Worm (Caenorhabditis elegans) whole organism, young adult: ENCODE data around the gene zig-8.

ENCODE experiments used
- C06A6.2 ChIP-seq: fragments of 200-800 bp; sonication (Bioruptor generic); conservative IDR thresholded peaks from 2 replicates; pipeline ENCODE4 v1.3.6; 2022; ENCODE audit warnings: missing genetic modification characterization, missing compliant biosample characterization
- F39B2.1 ChIP-seq: fragments of 200-800 bp; sonication (Bioruptor generic); IDR thresholded peaks from 2 replicates; pipeline ENCODE4 v1.3.6; 2022; ENCODE audit warnings: missing genetic modification reagents, missing genetic modification characterization, missing compliant biosample characterization
- K11D2.4 ChIP-seq: fragments of 200-800 bp; sonication (Bioruptor generic); IDR thresholded peaks from 2 replicates; pipeline ENCODE4 v1.3.6; 2022; ENCODE audit warnings: missing genetic modification reagents, missing genetic modification characterization, missing compliant biosample characterization
- T07F8.4 ChIP-seq: sonication (generic microtip); optimal IDR thresholded peaks from 2 replicates; lab custom pipeline; 2016; ENCODE audit warnings: mild to moderate bottlenecking, missing genetic modification characterization, moderate library complexity, missing compliant biosample characterization
- Y53F4B.3 ChIP-seq: fragments of 200-800 bp; sonication (Bioruptor generic); IDR thresholded peaks from 2 replicates; pipeline ENCODE4 v1.3.6; 2022; ENCODE audit warnings: missing genetic modification reagents, missing genetic modification characterization, missing compliant biosample characterization
- Y67H2A.10 ChIP-seq: fragments of 200-800 bp; sonication (Bioruptor generic); conservative IDR thresholded peaks from 2 replicates; pipeline ENCODE4 v1.3.6; 2022; ENCODE audit warnings: missing genetic modification reagents, missing genetic modification characterization, missing compliant biosample characterization
- Y79H2A.3 ChIP-seq: fragments of 200-800 bp; sonication (Bioruptor generic); conservative IDR thresholded peaks from 2 replicates; pipeline ENCODE4 v1.3.6; 2022; ENCODE audit warnings: missing genetic modification reagents, missing genetic modification characterization, missing compliant biosample characterization
- Y95B8A.8 ChIP-seq: fragments of 200-800 bp; sonication (Bioruptor generic); IDR thresholded peaks from 2 replicates; pipeline ENCODE4 v1.3.6; 2022; ENCODE audit warnings: missing genetic modification reagents, missing genetic modification characterization, missing compliant biosample characterization
- attf-3 ChIP-seq: fragments of 200-800 bp; sonication (Bioruptor generic); conservative IDR thresholded peaks from 2 replicates; pipeline ENCODE4 v1.3.6; 2022; ENCODE audit warnings: missing genetic modification reagents, missing genetic modification characterization, missing compliant biosample characterization
- bed-2 ChIP-seq: fragments of 200-800 bp; sonication (Bioruptor generic); IDR thresholded peaks from 2 replicates; pipeline ENCODE4 v1.3.6; 2022; ENCODE audit warnings: missing genetic modification reagents, missing genetic modification characterization, missing compliant biosample characterization
- ccch-3 ChIP-seq: fragments of 200-800 bp; sonication (Bioruptor generic); optimal IDR thresholded peaks from 2 replicates; lab custom pipeline; 2018; ENCODE audit warnings: mild to moderate bottlenecking, missing genetic modification characterization, missing compliant biosample characterization
- ceh-40 ChIP-seq: fragments of 200-800 bp; sonication (Bioruptor generic); IDR thresholded peaks from 2 replicates; pipeline ENCODE4 v1.3.6; 2022; ENCODE audit warnings: missing genetic modification characterization, missing compliant biosample characterization
- ceh-79 ChIP-seq: sonication (generic microtip); optimal IDR thresholded peaks from 2 replicates; lab custom pipeline; 2017; ENCODE audit warnings: mild to moderate bottlenecking, missing genetic modification characterization, missing compliant biosample characterization
- chd-7 ChIP-seq: sonication (generic microtip); optimal IDR thresholded peaks from 2 replicates; lab custom pipeline; 2016; ENCODE audit warnings: mild to moderate bottlenecking, missing genetic modification characterization, moderate library complexity, missing compliant biosample characterization
- die-1 ChIP-seq: sonication (generic microtip); optimal IDR thresholded peaks from 2 replicates; lab custom pipeline; 2016; ENCODE audit warnings: missing genotype, mild to moderate bottlenecking, missing genetic modification characterization, missing compliant biosample characterization
- dpff-1 ChIP-seq: sonication (generic microtip); optimal IDR thresholded peaks from 2 replicates; lab custom pipeline; 2017; ENCODE audit warnings: mild to moderate bottlenecking, missing genetic modification characterization, missing compliant biosample characterization
- egl-18 ChIP-seq: fragments of 200-800 bp; sonication (Bioruptor generic); IDR thresholded peaks from 2 replicates; pipeline ENCODE4 v1.3.6; 2022; ENCODE audit warnings: missing genetic modification reagents, missing genetic modification characterization, missing compliant biosample characterization
- egl-44 ChIP-seq: fragments of 200-800 bp; sonication (Bioruptor generic); IDR thresholded peaks from 2 replicates; pipeline ENCODE4 v1.3.6; 2022; ENCODE audit warnings: missing genetic modification reagents, missing genetic modification characterization, missing compliant biosample characterization
- egrh-3 ChIP-seq: fragments of 200-800 bp; sonication (Bioruptor generic); IDR thresholded peaks from 2 replicates; pipeline ENCODE4 v1.3.6; 2022; ENCODE audit warnings: missing genetic modification reagents, missing genetic modification characterization, missing compliant biosample characterization
- ekl-4 ChIP-seq: fragments of 200-800 bp; sonication (Bioruptor generic); IDR thresholded peaks from 2 replicates; pipeline ENCODE4 v1.3.6; 2022; ENCODE audit warnings: missing genetic modification reagents, missing genetic modification characterization, missing compliant biosample characterization
- ets-4 ChIP-seq: fragments of 200-800 bp; sonication (Bioruptor generic); optimal IDR thresholded peaks from 2 replicates; lab custom pipeline; 2018; ENCODE audit warnings: mild to moderate bottlenecking, missing genetic modification characterization, missing compliant biosample characterization
- gei-17 ChIP-seq: fragments of 200-800 bp; sonication (Bioruptor generic); optimal IDR thresholded peaks from 2 replicates; lab custom pipeline; 2018; ENCODE audit warnings: mild to moderate bottlenecking, missing genetic modification characterization, missing compliant biosample characterization
- him-1 ChIP-seq: sonication (generic microtip); optimal IDR thresholded peaks from 2 replicates; lab custom pipeline; 2016; ENCODE audit warnings: missing genotype, missing genetic modification reagents, missing genetic modification characterization, missing compliant biosample characterization
- hlh-26 ChIP-seq: fragments of 200-800 bp; sonication (Bioruptor generic); conservative IDR thresholded peaks from 2 replicates; pipeline ENCODE4 v1.3.6; 2022; ENCODE audit warnings: missing genetic modification reagents, missing genetic modification characterization, missing compliant biosample characterization
- hmg-1.2 ChIP-seq: fragments of 200-800 bp; sonication (Bioruptor generic); IDR thresholded peaks from 2 replicates; pipeline ENCODE4 v1.3.6; 2022; ENCODE audit warnings: missing genetic modification reagents, missing genetic modification characterization, missing compliant biosample characterization
- hmg-20 ChIP-seq: fragments of 200-800 bp; sonication (Bioruptor generic); IDR thresholded peaks from 2 replicates; pipeline ENCODE4 v1.3.6; 2022; ENCODE audit warnings: missing genetic modification reagents, missing genetic modification characterization, missing compliant biosample characterization
- hrde-1 ChIP-seq: sonication (generic microtip); optimal IDR thresholded peaks from 2 replicates; lab custom pipeline; 2016; ENCODE audit warnings: missing genetic modification characterization, mild to moderate bottlenecking, missing compliant biosample characterization, moderate library complexity, missing genotype, missing genetic modification reagents, borderline replicate concordance
- lin-35 ChIP-seq, 3 experiments: fragments of 150-350 bp in 2 of 3; sonication (generic microtip) in 1 of 3; optimal IDR thresholded peaks; 2 replicates each; lab custom pipeline; 2014 to 2018; ENCODE audit warnings: missing biosample characterization in 3 of 3, missing genetic modification characterization in 3 of 3, missing genetic modification reagents in 3 of 3
- lsy-27 ChIP-seq: sonication (generic microtip); optimal IDR thresholded peaks from 2 replicates; lab custom pipeline; 2017; ENCODE audit warnings: missing genetic modification characterization, mild to moderate bottlenecking, missing compliant biosample characterization, antibody characterized with exemption, missing genotype, borderline replicate concordance; ENCODE audit not compliant: insufficient read depth
- madf-10 ChIP-seq: sonication (generic microtip); optimal IDR thresholded peaks from 2 replicates; lab custom pipeline; 2016; ENCODE audit warnings: mild to moderate bottlenecking, missing genetic modification characterization, missing compliant biosample characterization
- madf-3 ChIP-seq: fragments of 200-800 bp; sonication (Bioruptor generic); IDR thresholded peaks from 2 replicates; pipeline ENCODE4 v1.3.6; 2022; ENCODE audit warnings: missing genetic modification reagents, missing genetic modification characterization, missing compliant biosample characterization
- mcd-1 ChIP-seq: fragments of 200-800 bp; sonication (Bioruptor generic); IDR thresholded peaks from 2 replicates; pipeline ENCODE4 v1.3.6; 2022; ENCODE audit warnings: missing genetic modification reagents, missing genetic modification characterization, missing compliant biosample characterization
- mel-28 ChIP-seq: sonication (generic microtip); optimal IDR thresholded peaks from 2 replicates; lab custom pipeline; 2016; ENCODE audit warnings: borderline replicate concordance, mild to moderate bottlenecking, missing genetic modification characterization, missing compliant biosample characterization
- mes-4 ChIP-seq: sonication (generic microtip); optimal IDR thresholded peaks from 2 replicates; lab custom pipeline; 2016; ENCODE audit warnings: missing genotype, missing genetic modification characterization, missing compliant biosample characterization
- mxl-1 ChIP-seq: sonication (generic microtip); optimal IDR thresholded peaks from 2 replicates; lab custom pipeline; 2016; ENCODE audit warnings: missing genetic modification characterization, missing compliant biosample characterization
- nfyb-1 ChIP-seq: fragments of 200-800 bp; sonication (Bioruptor generic); IDR thresholded peaks from 2 replicates; pipeline ENCODE4 v1.3.6; 2022; ENCODE audit warnings: missing genetic modification reagents, missing genetic modification characterization, missing compliant biosample characterization
- pbrm-1 ChIP-seq: fragments of 200-800 bp; sonication (Bioruptor generic); IDR thresholded peaks from 2 replicates; pipeline ENCODE4 v1.3.6; 2022; ENCODE audit warnings: missing genetic modification reagents, missing genetic modification characterization, missing compliant biosample characterization
- pha-4 ChIP-seq: fragments of 150-350 bp; sonication (generic microtip); optimal IDR thresholded peaks from 2 replicates; lab custom pipeline; 2014; ENCODE audit warnings: missing biosample characterization, missing genetic modification reagents, missing genetic modification characterization
- sdz-38 ChIP-seq: sonication (generic microtip); optimal IDR thresholded peaks from 2 replicates; lab custom pipeline; 2016; ENCODE audit warnings: missing genotype, missing genetic modification characterization, missing compliant biosample characterization
- tbp1 ChIP-seq: fragments of 200-800 bp; sonication (Bioruptor generic); optimal IDR thresholded peaks from 2 replicates; lab custom pipeline; 2018; ENCODE audit warnings: mild to moderate bottlenecking, missing genetic modification characterization, missing compliant biosample characterization
- tbx-9 ChIP-seq: sonication (generic microtip); optimal IDR thresholded peaks from 2 replicates; lab custom pipeline; 2016; ENCODE audit warnings: borderline replicate concordance, missing genetic modification characterization, inconsistent platforms, missing compliant biosample characterization
- zfh-2 ChIP-seq: fragments of 200-800 bp; sonication (Bioruptor generic); conservative IDR thresholded peaks from 2 replicates; pipeline ENCODE4 v1.3.6; 2022; ENCODE audit warnings: missing genetic modification reagents, missing genetic modification characterization, missing compliant biosample characterization
- zim-3 ChIP-seq: sonication (generic microtip); optimal IDR thresholded peaks from 2 replicates; lab custom pipeline; 2017; ENCODE audit warnings: mild to moderate bottlenecking, missing genetic modification characterization, moderate library complexity, missing compliant biosample characterization
- ztf-22 ChIP-seq: fragments of 200-800 bp; sonication (Bioruptor generic); optimal IDR thresholded peaks from 2 replicates; lab custom pipeline; 2018; ENCODE audit warnings: mild to moderate bottlenecking, missing genetic modification characterization, moderate library complexity, missing compliant biosample characterization
- ztf-26 ChIP-seq: sonication (generic microtip); optimal IDR thresholded peaks from 2 replicates; lab custom pipeline; 2017; ENCODE audit warnings: missing genetic modification characterization, missing compliant biosample characterization
- ztf-6 ChIP-seq: fragments of 200-800 bp; sonication (Bioruptor generic); IDR thresholded peaks from 2 replicates; pipeline ENCODE4 v1.3.6; 2022; ENCODE audit warnings: missing genetic modification reagents, missing genetic modification characterization, missing compliant biosample characterization

Gene zig-8

DNA sequence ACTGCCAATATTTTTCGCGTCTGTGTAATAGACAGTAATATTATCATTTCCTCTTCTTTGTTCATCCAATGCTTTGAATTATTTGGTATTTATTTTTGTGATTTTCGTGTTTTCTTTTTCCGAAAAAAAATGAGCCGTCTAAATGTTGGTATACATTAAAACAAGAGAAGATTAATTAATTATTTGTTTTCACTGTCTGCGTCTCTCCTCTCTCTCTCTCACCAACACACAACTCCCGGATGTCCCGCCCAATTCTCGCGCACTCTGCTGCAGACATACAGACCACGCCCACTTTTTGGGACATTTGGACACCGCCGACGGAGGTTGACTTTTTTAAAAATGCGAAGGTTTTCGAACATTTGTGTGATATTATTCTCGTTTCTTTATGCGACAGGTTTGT is at the start of gene zig-8:
zig-8 (plus strand) TSS at position 301 of the 400 bp plus-strand sequence.
- no peak for TF ChIP-seq Y53F4B.3 (GFP tag; lab: Robert Waterston, UW)
- TF ChIP-seq ztf-26 (tag; lab: Kevin White, UChicago) = no peak
- TF ChIP-seq lin-35 (GFP tag; optimal IDR thresholded peaks at IDR 0.05; lab: Kevin White, UChicago) = peak in 1 of 3 experiments; percentile 7
- no peak for TF ChIP-seq sdz-38 (tag; lab: Kevin White, UChicago)

DNA sequence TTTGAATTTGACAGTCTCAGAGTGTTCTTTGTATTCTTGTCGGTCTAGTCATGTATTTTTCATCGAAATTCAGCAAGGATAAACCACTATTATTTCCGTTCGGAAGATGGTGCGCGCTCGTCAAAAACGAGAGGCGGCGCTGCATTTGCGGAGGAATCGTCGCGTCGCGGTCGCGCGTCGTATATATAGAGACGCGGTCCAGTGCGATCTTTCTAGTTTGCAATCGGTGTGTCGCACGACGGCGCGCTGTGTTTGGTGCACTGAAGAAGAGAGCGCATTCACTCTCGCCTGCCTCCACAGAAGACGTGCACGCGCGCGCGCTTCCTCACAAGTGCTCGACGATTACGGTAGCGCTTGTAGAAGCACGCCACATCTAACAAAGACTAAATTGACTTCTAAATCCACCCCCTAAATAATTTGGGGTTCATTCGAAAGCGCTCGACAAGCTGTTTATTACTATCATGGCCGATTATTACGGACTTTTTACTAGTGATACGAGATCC is 49.0 kb upstream of the zig-8 start, which contains the start of gene Y39E4B.6:
Y39E4B.6 (plus strand) TSS at position 209 of the 503 bp plus-strand sequence.
- TF ChIP-seq hmg-20 (no peak; the same call in 1 of the 2 replicates), egl-18 (GFP tag; lab: Robert Waterston, UW) (peak; percentile 87), mxl-1 (tag; lab: Kevin White, UChicago) (no peak), nfyb-1 (GFP tag; lab: Robert Waterston, UW) (peak; percentile 96), egrh-3 (GFP tag; lab: Robert Waterston, UW) (peak; percentile 85), pha-4 (tag; lab: Kevin White, UChicago) (peak; percentile 2), him-1 (no peak), zim-3 (tag; lab: Kevin White, UChicago) (peak; percentile 77), mes-4 (tag; lab: Kevin White, UChicago) (no peak), ztf-22 (GFP tag; lab: Kevin White, UChicago) (peak; percentile 79), ceh-79 (tag; lab: Kevin White, UChicago) (no peak), K11D2.4 (GFP tag; lab: Robert Waterston, UW) (peak; percentile 95), mel-28 (tag; lab: Kevin White, UChicago) (peak; percentile 28), ets-4 (GFP tag; lab: Kevin White, UChicago) (peak; percentile 77), chd-7 (tag; lab: Kevin White, UChicago) (peak; percentile 96), Y53F4B.3 (GFP tag; lab: Robert Waterston, UW) (no peak), ekl-4 (GFP tag; lab: Robert Waterston, UW) (peak; percentile 97), ccch-3 (GFP tag; lab: Kevin White, UChicago) (no peak), die-1 (peak; percentile 73), hlh-26 (no peak), attf-3 (GFP tag; lab: Robert Waterston, UW) (peak; percentile 36; the same call in 1 of the 2 replicates), F39B2.1 (GFP tag; lab: Robert Waterston, UW) (no peak), Y95B8A.8 (GFP tag; lab: Robert Waterston, UW) (peak; percentile 76), C06A6.2 (GFP tag; lab: Robert Waterston, UW) (peak; percentile 90), mcd-1 (GFP tag; lab: Robert Waterston, UW) (peak; percentile 84), Y67H2A.10 (GFP tag; lab: Robert Waterston, UW) (peak; percentile 96), bed-2 (GFP tag; lab: Robert Waterston, UW) (0 out of 2 replicates have a peak, but pooled peaks have one; percentile 33), dpff-1 (tag; lab: Kevin White, UChicago) (no peak), tbx-9 (tag; lab: Kevin White, UChicago) (no peak), ztf-6 (GFP tag; lab: Robert Waterston, UW) (peak; percentile 96), gei-17 (GFP tag; lab: Kevin White, UChicago) (peak; percentile 62), madf-3 (GFP tag; lab: Robert Waterston, UW) (peak; percentile 100), zfh-2 (GFP tag; lab: Robert Waterston, UW) (peak; percentile 99), lsy-27 (tag; lab: Kevin White, UChicago) (no peak), tbp1 (GFP tag; lab: Kevin White, UChicago) (peak; percentile 78), T07F8.4 (tag; lab: Kevin White, UChicago) (peak; percentile 68), Y79H2A.3 (peak; percentile 72; the same call in 1 of the 2 replicates), pbrm-1 (GFP tag; lab: Robert Waterston, UW) (peak; percentile 95), ceh-40 (no peak), egl-44 (GFP tag; lab: Robert Waterston, UW) (peak; percentile 77), hmg-1.2 (GFP tag; lab: Robert Waterston, UW) (peak; percentile 81), madf-10 (tag; lab: Kevin White, UChicago) (peak; percentile 96), hrde-1 (tag; lab: Kevin White, UChicago) (no peak), sdz-38 (tag; lab: Kevin White, UChicago) (no peak)
